Worm (Caenorhabditis elegans): ENCODE data around the gene Y46H3D.8.

Gene Y46H3D.8

ce11 chrV:1586906-1587305 lies 44.1 kb downstream of the Y46H3D.8 start, which contains the start of gene F16B4.6:
TSS of gene F16B4.6 (plus strand) at chrV:1587206.
- no peak for TF ChIP-seq skn-1 (tag; optimal IDR thresholded peaks at IDR 0.05)
- TF ChIP-seq unc-62 (GFP tag; optimal IDR thresholded peaks at IDR 0.05) = no peak
- no peak for TF ChIP-seq nhr-76 (tag; optimal IDR thresholded peaks at IDR 0.05)
- no peak for TF ChIP-seq sea-2 (GFP tag; optimal IDR thresholded peaks at IDR 0.05)
- no peak for TF ChIP-seq ZK546.5 (tag; optimal IDR thresholded peaks at IDR 0.05)
- TF ChIP-seq elt-2 (tag; optimal IDR thresholded peaks at IDR 0.05) = no peak
- TF ChIP-seq lsy-12 (tag; optimal IDR thresholded peaks at IDR 0.05) = no peak
- TF ChIP-seq elt-1 (tag; optimal IDR thresholded peaks at IDR 0.05) = no peak
- no peak for TF ChIP-seq pqm-1 (tag; optimal IDR thresholded peaks at IDR 0.05)
- no peak for TF ChIP-seq lin-39 (tag; optimal IDR thresholded peaks at IDR 0.05)
- TF ChIP-seq daf-12 (tag; optimal IDR thresholded peaks at IDR 0.05) = no peak
- TF ChIP-seq ztf-4 (tag; optimal IDR thresholded peaks at IDR 0.05) = no peak

- TF ChIP-seq unc-39 (tag; optimal IDR thresholded peaks at IDR 0.05) (no peak), ceh-28 (tag; optimal IDR thresholded peaks at IDR 0.05) (no peak), ZK546.5 (tag; optimal IDR thresholded peaks at IDR 0.05) (no peak), ceh-9 (tag; optimal IDR thresholded peaks at IDR 0.05) (no peak), egl-27 (tag; optimal IDR thresholded peaks at IDR 0.05) (no peak)
These were observed 45.6 kb downstream of the Y46H3D.8 start, which contains the start of gene F16B4.7 for ce11 chrV:1585411-1585810. TSS of gene F16B4.7 (plus strand) at chrV:1585711.

ce11 chrV:1583242-1583641 lies 47.8 kb downstream of the Y46H3D.8 start:
- TF ChIP-seq daf-12 (tag; optimal IDR thresholded peaks at IDR 0.05) (no peak), lsy-12 (tag; optimal IDR thresholded peaks at IDR 0.05) (no peak), skn-1 (tag; optimal IDR thresholded peaks at IDR 0.05) (no peak), aly-2 (tag; optimal IDR thresholded peaks at IDR 0.05) (no peak), ceh-28 (tag; optimal IDR thresholded peaks at IDR 0.05) (no peak), nfya-1 (tag; optimal IDR thresholded peaks at IDR 0.05; ENCODE audit: insufficient read depth) (no peak), nhr-28 (tag; optimal IDR thresholded peaks at IDR 0.05) (no peak), mml-1 (tag; optimal IDR thresholded peaks at IDR 0.05) (no peak), eor-1 (tag; optimal IDR thresholded peaks at IDR 0.05) (no peak), mdl-1 (tag; optimal IDR thresholded peaks at IDR 0.05) (no peak), hmg-11 (tag; optimal IDR thresholded peaks at IDR 0.05) (no peak), ceh-82 (tag; optimal IDR thresholded peaks at IDR 0.05) (no peak), ceh-9 (tag; optimal IDR thresholded peaks at IDR 0.05) (no peak), elt-3 (tag; optimal IDR thresholded peaks at IDR 0.05) (no peak)

All from whole organism, L3 larva.